Fruit fly (Drosophila melanogaster): Measurements from ENCODE around the gene tal-1A.

tal-1A gene

dm6 chr3R:13831596-13832119 is 18.7 kb downstream of the tal-1A start (continued):
- TF ChIP-seq GATAe (GFP tag; conservative IDR thresholded peaks at IDR 0.05) (no peak), Side (GFP tag; optimal IDR thresholded peaks at IDR 0.05) (no peak), br (optimal IDR thresholded peaks at IDR 0.05) (no peak), CG7271 (tag; optimal IDR thresholded peaks at IDR 0.05) (no peak), tin (GFP tag; optimal IDR thresholded peaks at IDR 0.05) (no peak), sens-2 (GFP tag; IDR thresholded peaks at IDR 0.05) (peak; percentile 70), CG11695 (GFP tag; IDR thresholded peaks at IDR 0.05) (peak; percentile 60; the same call in 2 of the 3 replicates), mld (GFP tag; IDR thresholded peaks at IDR 0.05; ENCODE audit: partially characterized antibody) (no peak), Max (GFP tag; optimal IDR thresholded peaks at IDR 0.05) (no peak), Sry-β (GFP tag; optimal IDR thresholded peaks at IDR 0.05) (no peak), CG7928 (GFP tag; optimal IDR thresholded peaks at IDR 0.05) (no peak), gce (GFP tag; IDR thresholded peaks at IDR 0.05) (peak; percentile 58; the same call in 1 of the 3 replicates), so (GFP tag; IDR thresholded peaks at IDR 0.05) (peak; percentile 82), Scr (GFP tag; IDR thresholded peaks at IDR 0.05; ENCODE audit: partially characterized antibody) (no peak), jigr1 (GFP tag; IDR thresholded peaks at IDR 0.05) (no peak), en (GFP tag; optimal IDR thresholded peaks at IDR 0.05) (no peak), D19B (GFP tag; optimal IDR thresholded peaks at IDR 0.05) (no peak), CG6254 (GFP tag; optimal IDR thresholded peaks at IDR 0.05) (no peak), HLH3B (GFP tag; IDR thresholded peaks at IDR 0.05) (peak; percentile 30), Six4 (GFP tag; optimal IDR thresholded peaks at IDR 0.05) (no peak), sisA (GFP tag; IDR thresholded peaks at IDR 0.05) (0 out of 2 replicates have a peak, but pooled peaks have one; percentile 10), Lhr (GFP tag; optimal IDR thresholded peaks at IDR 0.05) (no peak), CG12299 (tag; optimal IDR thresholded peaks at IDR 0.05) (no peak), HmgZ (tag; optimal IDR thresholded peaks at IDR 0.05) (no peak), Xbp1 (GFP tag; optimal IDR thresholded peaks at IDR 0.05) (peak; percentile 32), CG1792 (GFP tag; optimal IDR thresholded peaks at IDR 0.05) (no peak), CG4282 (GFP tag; optimal IDR thresholded peaks at IDR 0.05) (no peak), B-H1 (GFP tag; IDR thresholded peaks at IDR 0.05) (peak; percentile 55; the same call in 1 of the 3 replicates), CG6765 (GFP tag; optimal IDR thresholded peaks at IDR 0.05) (no peak), CG2712 (tag; optimal IDR thresholded peaks at IDR 0.05) (peak; percentile 72), CG17361 (GFP tag; IDR thresholded peaks at IDR 0.05) (0 out of 3 replicates have a peak, but pooled peaks have one; percentile 9), dm (GFP tag; optimal IDR thresholded peaks at IDR 0.05) (no peak), CG11560 (tag; IDR thresholded peaks at IDR 0.05) (no peak), Blimp-1 (GFP tag; optimal IDR thresholded peaks at IDR 0.05) (peak; percentile 86), CG2678 (tag; optimal IDR thresholded peaks at IDR 0.05) (no peak), pan (optimal IDR thresholded peaks at IDR 0.05) (no peak), pan (GFP tag; optimal IDR thresholded peaks at IDR 0.05 in 1 of 2, IDR thresholded peaks at IDR 0.05 in 1 of 2) (peak in 1 of 2 experiments; percentile 34), CG2129 (GFP tag; IDR thresholded peaks at IDR 0.05; ENCODE audit: partially characterized antibody) (no peak), dmrt99B (tag; optimal IDR thresholded peaks at IDR 0.05) (peak; percentile 72), CG3281 (GFP tag; optimal IDR thresholded peaks at IDR 0.05) (no peak), Hr3 (GFP tag; optimal IDR thresholded peaks at IDR 0.05) (peak; percentile 20), ase (GFP tag; IDR thresholded peaks at IDR 0.05) (peak; percentile 61; the same call in 1 of the 3 replicates), CG6689 (GFP tag; IDR thresholded peaks at IDR 0.05) (peak; percentile 63; the same call in 1 of the 2 replicates), sqz (GFP tag; optimal IDR thresholded peaks at IDR 0.05) (no peak), Meics (GFP tag; optimal IDR thresholded peaks at IDR 0.05) (no peak), Stat92E (GFP tag; optimal IDR thresholded peaks at IDR 0.05) (no peak), row (GFP tag; IDR thresholded peaks at IDR 0.05) (peak; percentile 77), fd3F (GFP tag; optimal IDR thresholded peaks at IDR 0.05) (peak; percentile 9), kah (GFP tag; optimal IDR thresholded peaks at IDR 0.05) (no peak), chm (GFP tag; IDR thresholded peaks at IDR 0.05) (no peak)

All from whole organism, embryonic.